Fruit fly (Drosophila melanogaster): ENCODE data around the gene ogre.

ogre gene

DNA sequence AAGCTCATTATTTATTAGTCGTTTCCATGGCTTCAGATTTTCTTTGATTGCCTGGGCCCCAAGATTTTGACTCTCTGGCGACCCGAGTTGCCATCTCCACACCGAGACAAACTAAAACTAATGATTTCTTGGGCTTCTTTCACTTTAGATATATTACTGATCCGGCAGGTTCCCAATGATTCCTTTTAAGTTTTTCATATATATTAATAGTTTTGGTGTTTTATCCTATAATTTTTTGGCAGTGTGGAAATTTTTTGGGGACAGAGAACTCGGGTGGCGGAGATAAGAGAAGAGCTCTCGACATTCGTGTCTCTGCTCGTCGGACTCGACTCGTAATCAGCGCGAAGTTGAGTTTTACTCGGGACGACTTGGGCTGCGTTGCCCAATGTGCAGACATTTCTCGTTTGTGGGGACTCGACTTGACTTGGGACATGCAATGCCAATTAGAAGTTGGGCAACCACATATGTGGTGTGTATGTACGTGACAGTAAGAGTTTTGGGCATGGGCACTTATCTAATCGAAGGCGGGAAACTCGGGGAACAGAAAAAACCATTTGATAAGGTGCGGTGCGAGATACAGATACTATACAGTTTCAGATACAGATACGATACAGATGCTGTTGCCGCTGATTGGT is 10.1 kb upstream of the ogre start:
- TF ChIP-seq ttk (optimal IDR thresholded peaks at IDR 0.05), result no peak
- TF ChIP-seq Myc (optimal IDR thresholded peaks at IDR 0.05), result no peak
- TF ChIP-seq insv (optimal IDR thresholded peaks at IDR 0.05), result no peak
- TF ChIP-seq psq (optimal IDR thresholded peaks at IDR 0.05), result no peak
- no peak for TF ChIP-seq Sin3A (optimal IDR thresholded peaks at IDR 0.05)
- no peak for TF ChIP-seq h (optimal IDR thresholded peaks at IDR 0.05)

DNA sequence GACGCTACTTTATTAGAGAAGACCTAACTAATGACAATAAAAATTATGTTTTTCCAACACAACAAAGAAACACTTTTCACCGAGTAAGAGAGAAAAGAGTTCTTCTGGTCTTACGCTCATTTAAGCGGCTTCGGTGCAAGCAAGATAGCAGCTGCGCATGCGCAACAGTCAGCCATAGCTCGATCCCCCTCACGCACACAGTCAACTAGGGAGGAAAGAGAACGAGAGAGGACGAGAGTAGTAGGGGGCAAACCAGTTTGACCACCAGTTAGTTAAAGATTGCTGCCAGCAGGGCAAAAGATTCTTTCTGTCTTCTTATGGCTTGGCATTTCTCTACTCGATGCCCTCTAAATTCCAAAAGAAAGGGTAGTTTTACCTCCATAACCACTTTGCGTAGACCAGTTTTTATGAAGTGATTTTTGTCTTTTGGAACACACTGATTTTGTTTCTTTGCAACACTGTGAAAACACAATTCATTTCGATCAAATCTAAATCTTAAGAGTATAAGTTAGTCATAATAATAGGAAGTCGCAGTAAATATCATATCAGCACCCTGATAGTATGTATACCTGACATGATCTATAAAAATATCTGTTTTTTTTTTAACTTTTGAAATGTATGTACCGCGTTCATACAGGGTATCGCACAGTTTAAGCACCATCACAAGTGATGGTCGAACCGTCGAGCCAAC is 9.5 kb upstream of the ogre start:
- TF ChIP-seq Myc (optimal IDR thresholded peaks at IDR 0.05), result no peak
- TF ChIP-seq ttk (optimal IDR thresholded peaks at IDR 0.05), result no peak
- TF ChIP-seq insv (optimal IDR thresholded peaks at IDR 0.05), result no peak
- TF ChIP-seq Sin3A (optimal IDR thresholded peaks at IDR 0.05), result no peak
- no peak for TF ChIP-seq h (optimal IDR thresholded peaks at IDR 0.05)
- no peak for TF ChIP-seq psq (optimal IDR thresholded peaks at IDR 0.05)

DNA sequence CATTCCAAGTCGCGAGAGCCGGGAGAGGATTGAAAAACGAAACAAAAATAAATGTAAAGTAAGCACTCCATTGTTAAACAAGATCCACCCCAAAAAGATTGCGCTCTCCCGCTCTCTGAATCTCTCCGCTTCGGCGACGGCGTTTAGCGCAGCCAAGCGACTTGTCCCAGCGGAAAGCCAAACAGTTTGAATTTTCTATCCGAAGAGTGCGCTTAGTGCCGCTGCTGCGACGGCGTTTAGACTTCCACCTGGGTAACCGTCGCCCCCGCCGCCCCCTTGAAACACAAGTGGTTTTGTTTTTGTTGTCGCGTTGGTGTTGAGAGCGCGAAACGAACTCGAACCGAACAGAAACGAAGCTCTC is 7.4 kb upstream of the ogre start, which contains the start of gene Inx2:
Inx2 (plus strand) TSS at position 181 of the 361 bp plus-strand sequence.
- no peak for TF ChIP-seq h (optimal IDR thresholded peaks at IDR 0.05)
- no peak for TF ChIP-seq Myc (optimal IDR thresholded peaks at IDR 0.05)
- TF ChIP-seq Sin3A (optimal IDR thresholded peaks at IDR 0.05), result no peak
- TF ChIP-seq ttk (optimal IDR thresholded peaks at IDR 0.05), result no peak
- no peak for TF ChIP-seq psq (optimal IDR thresholded peaks at IDR 0.05)
- no peak for TF ChIP-seq insv (optimal IDR thresholded peaks at IDR 0.05)

- TF ChIP-seq Myc (optimal IDR thresholded peaks at IDR 0.05) (no peak), insv (optimal IDR thresholded peaks at IDR 0.05) (no peak), psq (optimal IDR thresholded peaks at IDR 0.05) (no peak), Sin3A (optimal IDR thresholded peaks at IDR 0.05) (no peak), h (optimal IDR thresholded peaks at IDR 0.05) (no peak), ttk (optimal IDR thresholded peaks at IDR 0.05) (no peak)
These were observed 6.8 kb upstream of the ogre start for dm6 chrX:6997653-6998491.

DNA sequence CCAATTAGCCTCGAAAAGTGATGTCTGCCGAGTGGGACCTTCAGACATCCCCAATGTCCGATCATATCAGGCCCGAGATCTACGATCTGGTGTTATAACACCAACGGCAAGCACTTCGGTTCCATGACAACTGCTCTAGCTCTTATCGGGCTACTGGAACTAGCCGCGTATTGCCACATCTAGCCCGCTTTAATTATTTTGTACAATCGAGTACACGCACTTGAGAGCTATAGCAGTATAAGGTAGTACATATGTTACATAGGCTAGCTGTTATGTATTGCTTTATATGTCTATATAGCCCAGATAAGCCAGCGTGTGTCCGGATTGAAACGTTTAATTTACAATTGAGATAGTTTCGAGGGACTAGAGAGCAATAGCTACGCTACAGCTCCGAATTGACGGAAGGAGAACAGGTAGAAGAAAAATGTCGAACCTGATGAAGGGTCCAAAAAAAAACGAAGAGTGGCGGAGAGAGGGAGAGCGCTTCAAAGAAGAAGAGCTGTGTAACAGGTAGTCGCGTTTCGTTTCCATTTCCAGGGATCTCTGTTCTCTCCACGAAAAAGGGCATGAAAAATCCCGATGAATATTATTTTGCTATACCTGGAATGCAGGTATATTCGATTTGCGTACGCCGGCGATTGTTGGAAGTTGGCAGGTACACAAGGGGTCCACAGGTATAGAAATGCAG is 6.0 kb upstream of the ogre start:
- no peak for TF ChIP-seq Myc (optimal IDR thresholded peaks at IDR 0.05)
- TF ChIP-seq psq (optimal IDR thresholded peaks at IDR 0.05), result no peak
- no peak for TF ChIP-seq insv (optimal IDR thresholded peaks at IDR 0.05)
- TF ChIP-seq ttk (optimal IDR thresholded peaks at IDR 0.05), result no peak
- TF ChIP-seq Sin3A (optimal IDR thresholded peaks at IDR 0.05), result no peak
- TF ChIP-seq h (optimal IDR thresholded peaks at IDR 0.05), result no peak

DNA sequence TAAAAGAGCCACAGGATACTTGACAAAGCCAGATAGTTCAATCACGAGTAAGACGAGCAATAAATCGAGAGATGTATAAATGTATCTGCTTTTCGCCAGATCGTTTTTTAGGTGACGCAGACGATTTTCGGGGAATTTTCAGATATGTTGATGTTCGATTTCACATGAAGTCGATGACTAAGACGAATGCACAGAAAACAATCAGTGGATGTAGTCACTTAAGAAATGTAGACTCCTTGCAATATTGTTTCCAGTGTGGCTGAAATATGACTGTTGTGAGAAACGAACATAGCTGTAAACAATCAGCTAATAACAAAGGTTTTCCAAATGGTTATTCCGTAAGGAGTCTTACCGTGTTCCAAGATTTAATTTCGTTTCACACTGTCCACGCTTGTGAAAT is 5.0 kb upstream of the ogre start:
- TF ChIP-seq h (optimal IDR thresholded peaks at IDR 0.05), result no peak
- no peak for TF ChIP-seq ttk (optimal IDR thresholded peaks at IDR 0.05)
- no peak for TF ChIP-seq Myc (optimal IDR thresholded peaks at IDR 0.05)
- no peak for TF ChIP-seq psq (optimal IDR thresholded peaks at IDR 0.05)
- no peak for TF ChIP-seq insv (optimal IDR thresholded peaks at IDR 0.05)
- TF ChIP-seq Sin3A (optimal IDR thresholded peaks at IDR 0.05), result no peak

DNA sequence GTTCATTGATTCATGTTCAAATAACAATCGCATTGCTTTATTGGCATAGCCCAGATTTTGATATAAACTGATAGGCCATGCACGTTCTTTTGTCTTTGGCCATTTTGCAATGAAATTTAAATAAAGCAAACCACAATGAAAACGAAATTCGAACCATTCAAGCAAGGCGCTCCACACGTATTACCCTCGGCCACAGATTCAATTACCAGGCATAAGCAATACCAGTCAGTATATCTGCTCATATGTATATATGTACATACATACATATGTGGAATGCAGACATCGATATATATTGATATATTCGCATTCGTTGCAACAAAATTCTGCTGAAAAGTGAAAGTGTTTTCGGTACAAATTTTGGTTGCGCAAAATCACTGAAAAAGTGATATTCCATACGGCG is 4.1 kb upstream of the ogre start:
- no peak for TF ChIP-seq Sin3A (optimal IDR thresholded peaks at IDR 0.05)
- TF ChIP-seq insv (optimal IDR thresholded peaks at IDR 0.05), result no peak
- no peak for TF ChIP-seq psq (optimal IDR thresholded peaks at IDR 0.05)
- no peak for TF ChIP-seq Myc (optimal IDR thresholded peaks at IDR 0.05)
- no peak for TF ChIP-seq h (optimal IDR thresholded peaks at IDR 0.05)
- no peak for TF ChIP-seq ttk (optimal IDR thresholded peaks at IDR 0.05)

DNA sequence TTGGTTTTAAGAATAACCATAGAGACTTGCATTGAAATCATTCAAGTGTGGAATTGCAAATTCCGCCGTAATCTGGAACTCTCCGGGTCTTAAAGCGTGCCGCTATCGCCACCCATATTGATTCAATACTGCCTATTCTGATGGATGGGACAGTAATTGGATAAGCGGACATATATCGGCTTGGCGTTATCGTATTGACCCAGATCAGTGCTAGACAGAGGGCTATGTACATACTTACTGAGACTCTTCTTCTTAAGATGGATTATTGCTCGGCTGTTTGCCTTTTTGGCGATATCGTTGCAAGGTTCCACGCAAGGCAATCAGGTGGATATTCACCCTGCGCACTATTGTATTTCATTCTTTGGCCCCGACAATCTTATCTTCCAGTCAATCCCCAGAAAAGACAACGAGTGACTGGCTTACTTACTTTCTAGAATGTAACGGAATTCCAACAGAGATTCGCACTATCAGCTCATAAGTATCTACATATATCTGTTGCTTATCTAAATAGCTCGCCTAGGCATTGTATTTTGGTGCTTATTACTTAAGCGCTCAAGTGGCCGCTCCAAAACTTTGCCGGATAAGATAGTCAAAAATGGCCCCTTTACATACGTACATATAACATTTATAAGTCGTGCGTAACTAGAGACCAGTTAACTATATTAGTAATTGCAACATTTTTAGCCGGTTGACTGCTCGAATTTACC is 3.5 kb upstream of the ogre start:
- TF ChIP-seq Myc (optimal IDR thresholded peaks at IDR 0.05), result no peak
- no peak for TF ChIP-seq insv (optimal IDR thresholded peaks at IDR 0.05)
- no peak for TF ChIP-seq psq (optimal IDR thresholded peaks at IDR 0.05)
- TF ChIP-seq Sin3A (optimal IDR thresholded peaks at IDR 0.05), result no peak
- no peak for TF ChIP-seq ttk (optimal IDR thresholded peaks at IDR 0.05)
- TF ChIP-seq h (optimal IDR thresholded peaks at IDR 0.05), result no peak

DNA sequence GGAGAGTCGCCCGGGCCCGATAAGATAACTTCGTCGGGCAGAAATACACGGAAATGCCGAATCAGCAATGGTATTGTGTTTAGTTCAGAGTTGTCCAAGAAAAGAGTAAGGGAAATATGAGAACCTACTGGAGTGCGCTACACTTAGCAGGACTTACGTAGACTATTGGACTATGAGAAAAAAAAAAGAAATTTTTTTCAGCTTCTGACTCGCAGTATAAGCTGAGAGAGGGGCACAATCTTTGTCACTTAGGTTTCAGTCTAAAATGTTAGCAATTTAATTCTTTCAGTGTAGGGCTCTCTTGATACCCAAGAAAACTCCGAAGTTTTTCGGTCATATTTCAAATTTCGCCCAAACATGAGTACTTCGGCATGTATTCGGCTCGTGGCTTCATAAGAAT is 2.6 kb upstream of the ogre start:
- no peak for TF ChIP-seq ttk (optimal IDR thresholded peaks at IDR 0.05)

dm6 chrX:6993350-6993749 is 2.2 kb upstream of the ogre start, which contains the start of gene Inx7:
Gene Inx7 (minus strand): TSS chrX:6993612.
- no peak for TF ChIP-seq h (optimal IDR thresholded peaks at IDR 0.05)
- TF ChIP-seq Sin3A (optimal IDR thresholded peaks at IDR 0.05), result no peak
- no peak for TF ChIP-seq psq (optimal IDR thresholded peaks at IDR 0.05)
- no peak for TF ChIP-seq ttk (optimal IDR thresholded peaks at IDR 0.05)
- no peak for TF ChIP-seq Myc (optimal IDR thresholded peaks at IDR 0.05)
- no peak for TF ChIP-seq insv (optimal IDR thresholded peaks at IDR 0.05)

- TF ChIP-seq insv (optimal IDR thresholded peaks at IDR 0.05) (no peak), ttk (optimal IDR thresholded peaks at IDR 0.05) (no peak)
These were observed 1.0 kb downstream of the ogre start for dm6 chrX:6990105-6990504.

Data from Kc167 (cell line).